Fruit fly (Drosophila melanogaster) whole organism, adult: ENCODE results near the gene CG34328.

Experiments used
- CG11617 ChIP-seq: fragments of 200-800 bp; sonication (Bioruptor generic); optimal IDR thresholded peaks from 2 replicates; lab custom pipeline; 2017; ENCODE audit warnings: mild to moderate bottlenecking, missing biosample characterization, missing genetic modification reagents, missing genetic modification characterization
- CG12768 ChIP-seq: fragments of 200-800 bp; sonication (Bioruptor generic); optimal IDR thresholded peaks from 2 replicates; lab custom pipeline; 2017; ENCODE audit warnings: missing biosample characterization, missing genetic modification characterization, mild to moderate bottlenecking, moderate library complexity, missing genetic modification reagents
- CG14711 ChIP-seq: fragments of 200-800 bp; sonication (Bioruptor generic); optimal IDR thresholded peaks from 2 replicates; lab custom pipeline; 2018; ENCODE audit warnings: missing biosample characterization, mild to moderate bottlenecking, missing genetic modification characterization, moderate library complexity
- CG1620 ChIP-seq: fragments of 200-800 bp; sonication (Bioruptor generic); optimal IDR thresholded peaks from 2 replicates; lab custom pipeline; 2016; ENCODE audit warnings: missing biosample characterization, missing genetic modification characterization
- CG33017 ChIP-seq: fragments of 200-800 bp; sonication (Bioruptor generic); optimal IDR thresholded peaks from 2 replicates; lab custom pipeline; 2018; ENCODE audit warnings: missing biosample characterization, mild to moderate bottlenecking, missing genetic modification characterization, moderate library complexity
- CG5204 ChIP-seq: fragments of 200-800 bp; sonication (Bioruptor generic); optimal IDR thresholded peaks from 2 replicates; lab custom pipeline; 2016; ENCODE audit warnings: missing biosample characterization, missing genetic modification characterization
- CG7045 ChIP-seq: fragments of 200-800 bp; sonication (Bioruptor generic); optimal IDR thresholded peaks from 2 replicates; lab custom pipeline; 2017; ENCODE audit warnings: missing biosample characterization, mild to moderate bottlenecking, missing genetic modification characterization
- CG7101 ChIP-seq: fragments of 200-800 bp; sonication (Bioruptor generic); optimal IDR thresholded peaks from 2 replicates; lab custom pipeline; 2018; ENCODE audit warnings: missing biosample characterization, mild to moderate bottlenecking, missing genetic modification characterization, moderate library complexity
- Clk ChIP-seq: fragments of 200-800 bp; sonication (Bioruptor generic); optimal IDR thresholded peaks from 2 replicates; lab custom pipeline; 2017; ENCODE audit warnings: missing biosample characterization, missing genetic modification characterization
- Crg-1 ChIP-seq: fragments of 200-800 bp; sonication (Bioruptor generic); optimal IDR thresholded peaks from 2 replicates; lab custom pipeline; 2016; ENCODE audit warnings: missing biosample characterization, missing genetic modification characterization
- Hr96 ChIP-seq: fragments of 200-800 bp; sonication (Bioruptor generic); optimal IDR thresholded peaks from 2 replicates; lab custom pipeline; 2016; ENCODE audit warnings: missing biosample characterization, missing genetic modification characterization
- Mnt ChIP-seq: fragments of 200-800 bp; sonication (Bioruptor generic); optimal IDR thresholded peaks from 2 replicates; lab custom pipeline; 2016; ENCODE audit warnings: missing biosample characterization, mild to moderate bottlenecking, missing genetic modification characterization
- bab1 ChIP-seq: fragments of 200-800 bp; sonication (Bioruptor generic); optimal IDR thresholded peaks from 3 replicates; lab custom pipeline; 2019; ENCODE audit warnings: missing biosample characterization, mild to moderate bottlenecking, missing genetic modification characterization, moderate library complexity
- cic ChIP-seq: fragments of 200-800 bp; sonication (Bioruptor generic); optimal IDR thresholded peaks from 2 replicates; lab custom pipeline; 2017; ENCODE audit warnings: missing biosample characterization, mild to moderate bottlenecking, missing genetic modification characterization, moderate library complexity
- cnc ChIP-seq, 2 experiments: fragments of >200 bp; optimal IDR thresholded peaks; 2 replicates each; lab custom pipeline; 2017
- kay ChIP-seq: fragments of 200-800 bp; sonication (Bioruptor generic); peaks from one replicate; lab custom pipeline; 2016; ENCODE audit warnings: missing biosample characterization, missing genetic modification characterization, borderline replicate concordance
- ovo ChIP-seq: fragments of 200-800 bp; sonication (Bioruptor generic); optimal IDR thresholded peaks from 2 replicates; lab custom pipeline; 2016; ENCODE audit warnings: missing biosample characterization, missing genetic modification characterization
- pad ChIP-seq: fragments of 200-800 bp; sonication (Bioruptor generic); optimal IDR thresholded peaks from 3 replicates; lab custom pipeline; 2017; ENCODE audit warnings: missing biosample characterization, missing genetic modification characterization, mild to moderate bottlenecking, moderate library complexity, missing genetic modification reagents
- tj ChIP-seq: fragments of 200-800 bp; sonication (Bioruptor generic); optimal IDR thresholded peaks from 3 replicates; lab custom pipeline; 2017; ENCODE audit warnings: missing biosample characterization, mild to moderate bottlenecking, missing genetic modification characterization, moderate library complexity
- toe ChIP-seq: fragments of 200-800 bp; sonication (Bioruptor generic); optimal IDR thresholded peaks from 2 replicates; lab custom pipeline; 2016; ENCODE audit warnings: missing biosample characterization, missing genetic modification characterization

The CG34328 gene

dm6 chrX:18399965-18400364, at the start of gene CG34328:
Gene CG34328 (minus strand): TSS chrX:18400065.
- TF ChIP-seq Crg-1 (GFP tag; lab: Kevin White, UChicago) (no peak), pad (no peak), ovo (GFP tag; lab: Kevin White, UChicago) (no peak), cic (no peak), kay (GFP tag; lab: Kevin White, UChicago) (no peak), CG1620 (GFP tag; lab: Kevin White, UChicago) (no peak), CG12768 (no peak)

- no peak for TF ChIP-seq CG11617 (GFP tag; lab: Kevin White, UChicago)
- TF ChIP-seq Hr96, result no peak
- no peak for TF ChIP-seq CG12768
- TF ChIP-seq kay (GFP tag; lab: Kevin White, UChicago), result no peak
- TF ChIP-seq Clk (GFP tag; lab: Kevin White, UChicago), result no peak
- no peak for TF ChIP-seq CG1620 (GFP tag; lab: Kevin White, UChicago)
- no peak for TF ChIP-seq toe
- no peak for TF ChIP-seq bab1 (GFP tag; lab: Kevin White, UChicago)
- no peak for TF ChIP-seq cnc (optimal IDR thresholded peaks at IDR 0.05; lab: Kevin White, UChicago)
- no peak for TF ChIP-seq CG5204
- no peak for TF ChIP-seq CG14711 (tag; lab: Kevin White, UChicago)
- TF ChIP-seq tj (GFP tag; lab: Kevin White, UChicago), result no peak
- TF ChIP-seq CG33017, result no peak
- TF ChIP-seq CG7045 (GFP tag; lab: Kevin White, UChicago), result no peak
- no peak for TF ChIP-seq cic
These were observed 40.6 kb upstream of the CG34328 start, which contains the start of gene CG32548 for dm6 chrX:18440481-18440880. Gene CG32548 (minus strand): TSS chrX:18440581.

- TF ChIP-seq CG1620 (GFP tag; lab: Kevin White, UChicago), result no peak
- no peak for TF ChIP-seq CG7101 (tag; lab: Kevin White, UChicago)
- no peak for TF ChIP-seq kay (GFP tag; lab: Kevin White, UChicago)
- no peak for TF ChIP-seq toe
- TF ChIP-seq CG33017, result no peak
- TF ChIP-seq CG7045 (GFP tag; lab: Kevin White, UChicago), result no peak
- TF ChIP-seq pad, result no peak
- TF ChIP-seq bab1 (GFP tag; lab: Kevin White, UChicago), result no peak
- no peak for TF ChIP-seq Hr96
- no peak for TF ChIP-seq cic
- no peak for TF ChIP-seq CG14711 (tag; lab: Kevin White, UChicago)
- TF ChIP-seq Clk (GFP tag; lab: Kevin White, UChicago), result no peak
- no peak for TF ChIP-seq CG12768
- TF ChIP-seq Mnt, result no peak
- TF ChIP-seq CG5204, result no peak
- no peak for TF ChIP-seq CG11617 (GFP tag; lab: Kevin White, UChicago)
- no peak for TF ChIP-seq ovo (GFP tag; lab: Kevin White, UChicago)
- TF ChIP-seq tj (GFP tag; lab: Kevin White, UChicago), result no peak
- TF ChIP-seq Crg-1 (GFP tag; lab: Kevin White, UChicago), result no peak
- TF ChIP-seq cnc (optimal IDR thresholded peaks at IDR 0.05; lab: Kevin White, UChicago), result no peak
These were observed 39.5 kb upstream of the CG34328 start, which contains the start of gene CG43841 for dm6 chrX:18439367-18439766. Gene CG43841 (plus strand): TSS chrX:18439667.

dm6 chrX:18438568-18438967, 38.7 kb upstream of the CG34328 start, which contains the start of gene CG32551:
Gene CG32551 (plus strand): TSS chrX:18438868.
- TF ChIP-seq cnc (optimal IDR thresholded peaks at IDR 0.05; lab: Kevin White, UChicago) (no peak), pad (no peak), Mnt (no peak), CG33017 (no peak), ovo (GFP tag; lab: Kevin White, UChicago) (no peak), kay (GFP tag; lab: Kevin White, UChicago) (no peak), CG11617 (GFP tag; lab: Kevin White, UChicago) (no peak), bab1 (GFP tag; lab: Kevin White, UChicago) (no peak), Clk (GFP tag; lab: Kevin White, UChicago) (no peak), CG1620 (GFP tag; lab: Kevin White, UChicago) (no peak), CG5204 (no peak), CG12768 (no peak), CG14711 (tag; lab: Kevin White, UChicago) (no peak), tj (GFP tag; lab: Kevin White, UChicago) (no peak), cic (no peak), Crg-1 (GFP tag; lab: Kevin White, UChicago) (no peak), toe (no peak), CG7101 (tag; lab: Kevin White, UChicago) (no peak), Hr96 (no peak), CG7045 (GFP tag; lab: Kevin White, UChicago) (no peak)

- no peak for TF ChIP-seq cnc (optimal IDR thresholded peaks at IDR 0.05; lab: Kevin White, UChicago)
- no peak for TF ChIP-seq CG7101 (tag; lab: Kevin White, UChicago)
- TF ChIP-seq pad, result no peak
- no peak for TF ChIP-seq ovo (GFP tag; lab: Kevin White, UChicago)
- TF ChIP-seq tj (GFP tag; lab: Kevin White, UChicago), result no peak
- no peak for TF ChIP-seq cic
- TF ChIP-seq CG5204, result no peak
- TF ChIP-seq CG14711 (tag; lab: Kevin White, UChicago), result no peak
- TF ChIP-seq CG12768, result no peak
- TF ChIP-seq CG1620 (GFP tag; lab: Kevin White, UChicago), result no peak
- no peak for TF ChIP-seq Mnt
- no peak for TF ChIP-seq toe
- no peak for TF ChIP-seq kay (GFP tag; lab: Kevin White, UChicago)
- TF ChIP-seq CG33017, result no peak
These were observed 37.3 kb upstream of the CG34328 start, which contains the start of gene CG6290 for dm6 chrX:18437190-18437589. Gene CG6290 (plus strand): TSS chrX:18437490.

- TF ChIP-seq CG12768 (no peak), CG5204 (no peak)
These were observed 22.2 kb upstream of the CG34328 start, which contains the start of gene CG42323 for dm6 chrX:18422112-18422511. Gene CG42323 (plus strand): TSS chrX:18422413.

dm6 chrX:18415115-18415514, 15.2 kb upstream of the CG34328 start, which contains the start of gene CG15056:
Gene CG15056 (plus strand): TSS chrX:18415415.
- TF ChIP-seq CG1620 (GFP tag; lab: Kevin White, UChicago), result no peak
- no peak for TF ChIP-seq kay (GFP tag; lab: Kevin White, UChicago)
- TF ChIP-seq CG5204, result no peak
- no peak for TF ChIP-seq CG14711 (tag; lab: Kevin White, UChicago)
- no peak for TF ChIP-seq CG7045 (GFP tag; lab: Kevin White, UChicago)
- no peak for TF ChIP-seq Crg-1 (GFP tag; lab: Kevin White, UChicago)
- no peak for TF ChIP-seq toe
- TF ChIP-seq bab1 (GFP tag; lab: Kevin White, UChicago), result no peak
- TF ChIP-seq cnc (optimal IDR thresholded peaks at IDR 0.05; lab: Kevin White, UChicago), result no peak
- no peak for TF ChIP-seq CG33017
- TF ChIP-seq CG12768, result no peak
- no peak for TF ChIP-seq Hr96
- TF ChIP-seq ovo (GFP tag; lab: Kevin White, UChicago), result no peak
- TF ChIP-seq Mnt, result no peak
- no peak for TF ChIP-seq CG7101 (tag; lab: Kevin White, UChicago)
- no peak for TF ChIP-seq Clk (GFP tag; lab: Kevin White, UChicago)
- TF ChIP-seq tj (GFP tag; lab: Kevin White, UChicago), result no peak
